Worm (Caenorhabditis elegans): ENCODE results near the gene pycr-4.

DNA sequence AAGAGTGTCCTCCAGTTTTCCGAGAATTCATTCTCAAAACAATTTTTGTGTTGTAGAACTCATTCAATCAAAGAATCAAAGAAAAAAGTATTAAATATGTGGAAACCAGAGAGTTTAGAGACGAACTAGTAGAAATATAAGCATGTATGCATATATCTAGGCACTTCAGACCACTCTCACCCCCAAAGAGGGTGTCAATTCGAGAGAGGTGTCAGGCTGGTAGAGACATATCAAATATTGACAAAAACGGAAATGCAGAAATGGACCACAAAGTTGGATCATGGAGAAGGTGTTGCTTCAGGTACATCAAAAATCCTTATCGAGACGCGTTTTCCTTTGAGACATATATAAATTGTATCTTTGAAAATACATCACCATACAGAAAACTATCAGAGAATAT, 46.6 kb upstream of the pycr-4 start:
- no peak for TF ChIP-seq pag-3 (tag; optimal IDR thresholded peaks at IDR 0.05; ENCODE audit: borderline replicate concordance)
- TF ChIP-seq nhr-232 (tag; optimal IDR thresholded peaks at IDR 0.05), result no peak
- no peak for TF ChIP-seq syd-9 (tag; optimal IDR thresholded peaks at IDR 0.05)
- no peak for TF ChIP-seq sox-4 (tag; optimal IDR thresholded peaks at IDR 0.05)
- TF ChIP-seq ahr-1 (tag; optimal IDR thresholded peaks at IDR 0.05), result no peak
- TF ChIP-seq elt-2 (tag; optimal IDR thresholded peaks at IDR 0.05), result no peak
- TF ChIP-seq C08G9.2 (tag; optimal IDR thresholded peaks at IDR 0.05), result no peak
- no peak for TF ChIP-seq fkh-10 (GFP tag; optimal IDR thresholded peaks at IDR 0.05)
- no peak for TF ChIP-seq hlh-30 (tag; optimal IDR thresholded peaks at IDR 0.05; ENCODE audit: insufficient read depth)
- TF ChIP-seq hlh-6 (tag; optimal IDR thresholded peaks at IDR 0.05), result no peak
- no peak for TF ChIP-seq ama-1 (optimal IDR thresholded peaks at IDR 0.05)
- no peak for TF ChIP-seq ceh-34 (tag; optimal IDR thresholded peaks at IDR 0.05)
- no peak for TF ChIP-seq ceh-19 (GFP tag; optimal IDR thresholded peaks at IDR 0.05)
- no peak for TF ChIP-seq mec-3 (tag; optimal IDR thresholded peaks at IDR 0.05; ENCODE audit: borderline replicate concordance)

Measured in whole organism, late embryonic.